Worm (Caenorhabditis elegans) whole organism, L2 larva: ENCODE results near the gene lact-5.

Experiments used
- C34F6.9 ChIP-seq: fragments of 150-350 bp; optimal IDR thresholded peaks from 2 replicates; lab custom pipeline; 2014; ENCODE audit warnings: missing biosample characterization, missing genetic modification characterization
- F13H6.1 ChIP-seq: sonication (generic microtip); optimal IDR thresholded peaks from 2 replicates; lab custom pipeline; 2016; ENCODE audit warnings: missing genetic modification characterization, missing compliant biosample characterization
- Y55F3AM.14 ChIP-seq: fragments of 200-800 bp; sonication (Bioruptor generic); optimal IDR thresholded peaks from 2 replicates; lab custom pipeline; 2018; ENCODE audit warnings: mild to moderate bottlenecking, missing genetic modification characterization, missing compliant biosample characterization
- ZK546.5 ChIP-seq: sonication (generic microtip); optimal IDR thresholded peaks from 2 replicates; lab custom pipeline; 2017; ENCODE audit warnings: missing biosample characterization, missing genetic modification characterization
- alr-1 ChIP-seq: fragments of 150-350 bp; optimal IDR thresholded peaks from 2 replicates; lab custom pipeline; 2014; ENCODE audit warnings: missing biosample characterization, missing genetic modification characterization
- aly-2 ChIP-seq: fragments of 150-350 bp; optimal IDR thresholded peaks from 2 replicates; lab custom pipeline; 2014; ENCODE audit warnings: missing biosample characterization, missing genetic modification characterization
- ama-1 ChIP-seq: fragments of 150-350 bp; optimal IDR thresholded peaks from 2 replicates; lab custom pipeline; 2018; ENCODE audit warnings: inconsistent platforms
- blmp-1 ChIP-seq: sonication (generic microtip); optimal IDR thresholded peaks from 2 replicates; lab custom pipeline; 2017; ENCODE audit warnings: missing genetic modification characterization, mild to moderate bottlenecking, missing compliant biosample characterization, antibody characterized with exemption, moderate library complexity; ENCODE audit not compliant: insufficient read depth
- ceh-16 ChIP-seq: fragments of 150-350 bp; optimal IDR thresholded peaks from 2 replicates; lab custom pipeline; 2014; ENCODE audit warnings: missing biosample characterization, missing genetic modification characterization
- ceh-82 ChIP-seq: fragments of 150-350 bp; optimal IDR thresholded peaks from 2 replicates; lab custom pipeline; 2014; ENCODE audit warnings: missing biosample characterization, missing genetic modification characterization
- dmd-4 ChIP-seq: sonication (generic microtip); optimal IDR thresholded peaks from 2 replicates; lab custom pipeline; 2017; ENCODE audit warnings: missing biosample characterization, missing genetic modification characterization
- egl-27 ChIP-seq: sonication (generic microtip); optimal IDR thresholded peaks from 3 replicates; lab custom pipeline; 2017; ENCODE audit warnings: missing biosample characterization, missing genetic modification reagents, missing genetic modification characterization
- elt-1 ChIP-seq: fragments of 150-350 bp; optimal IDR thresholded peaks from 2 replicates; lab custom pipeline; 2014; ENCODE audit warnings: missing biosample characterization, missing genetic modification characterization
- elt-3 ChIP-seq: sonication (generic microtip); optimal IDR thresholded peaks from 2 replicates; lab custom pipeline; 2017; ENCODE audit warnings: missing biosample characterization, missing genetic modification characterization
- fos-1 ChIP-seq: fragments of 150-350 bp; optimal IDR thresholded peaks from 2 replicates; lab custom pipeline; 2014; ENCODE audit warnings: missing biosample characterization, missing genetic modification characterization
- gmeb-1 ChIP-seq: fragments of 150-350 bp; optimal IDR thresholded peaks from 2 replicates; lab custom pipeline; 2014; ENCODE audit warnings: missing biosample characterization, missing genetic modification characterization
- lin-11 ChIP-seq: fragments of 150-350 bp; sonication (generic microtip); optimal IDR thresholded peaks from 2 replicates; lab custom pipeline; 2014; ENCODE audit warnings: missing biosample characterization, missing genetic modification characterization, inconsistent platforms, mixed read lengths
- lin-13 ChIP-seq: fragments of 150-350 bp; optimal IDR thresholded peaks from 2 replicates; lab custom pipeline; 2014; ENCODE audit warnings: missing biosample characterization, missing genetic modification reagents, missing genetic modification characterization
- lin-39 ChIP-seq: fragments of 150-350 bp; optimal IDR thresholded peaks from 2 replicates; lab custom pipeline; 2014; ENCODE audit warnings: missing biosample characterization, missing genetic modification reagents, missing genetic modification characterization
- lsy-2 ChIP-seq, 2 experiments: fragments of 150-350 bp in 1 of 2; sonication (generic microtip) in 1 of 2; optimal IDR thresholded peaks; 2 replicates each; lab custom pipeline; 2014 to 2017; ENCODE audit warnings: missing biosample characterization in 2 of 2, missing genetic modification characterization in 2 of 2
- mab-5 ChIP-seq: fragments of 150-350 bp; optimal IDR thresholded peaks from 2 replicates; lab custom pipeline; 2014; ENCODE audit warnings: missing biosample characterization, missing genetic modification characterization
- mbf-1 ChIP-seq: sonication (generic microtip); optimal IDR thresholded peaks from 2 replicates; lab custom pipeline; 2017; ENCODE audit warnings: missing biosample characterization, missing genetic modification characterization
- nhr-10 ChIP-seq: sonication (generic microtip); optimal IDR thresholded peaks from 2 replicates; lab custom pipeline; 2017; ENCODE audit warnings: missing biosample characterization, missing genetic modification characterization
- nhr-11 ChIP-seq: fragments of 150-350 bp; optimal IDR thresholded peaks from 2 replicates; lab custom pipeline; 2014; ENCODE audit warnings: missing biosample characterization, missing genetic modification characterization
- nhr-12 ChIP-seq: fragments of 150-350 bp; optimal IDR thresholded peaks from 2 replicates; lab custom pipeline; 2014; ENCODE audit warnings: missing biosample characterization, missing genetic modification characterization
- nhr-21 ChIP-seq: fragments of 150-350 bp; optimal IDR thresholded peaks from 2 replicates; lab custom pipeline; 2014; ENCODE audit warnings: missing biosample characterization, missing genetic modification characterization
- nhr-237 ChIP-seq: fragments of 150-350 bp; optimal IDR thresholded peaks from 2 replicates; lab custom pipeline; 2014; ENCODE audit warnings: missing biosample characterization, missing genetic modification characterization
- nhr-25 ChIP-seq: fragments of 150-350 bp; sonication (generic microtip); optimal IDR thresholded peaks from 3 replicates; lab custom pipeline; 2014; ENCODE audit warnings: missing biosample characterization, missing genetic modification characterization
- nhr-6 ChIP-seq: fragments of 150-350 bp; optimal IDR thresholded peaks from 2 replicates; lab custom pipeline; 2014; ENCODE audit warnings: missing biosample characterization, missing genetic modification characterization
- peb-1 ChIP-seq: fragments of 150-350 bp; optimal IDR thresholded peaks from 2 replicates; lab custom pipeline; 2014; ENCODE audit warnings: missing biosample characterization, missing genetic modification characterization
- sem-4 ChIP-seq: fragments of 150-350 bp; optimal IDR thresholded peaks from 2 replicates; lab custom pipeline; 2014; ENCODE audit warnings: missing biosample characterization, missing genetic modification reagents, missing genetic modification characterization
- skn-1 ChIP-seq: sonication (generic microtip); optimal IDR thresholded peaks from 2 replicates; lab custom pipeline; 2017; ENCODE audit warnings: missing biosample characterization, missing genetic modification characterization
- sma-9 ChIP-seq, 2 experiments: fragments of 150-350 bp in 1 of 2; sonication (generic microtip) in 1 of 2; optimal IDR thresholded peaks; 2 replicates each; lab custom pipeline; 2014 to 2016; ENCODE audit warnings: missing genetic modification characterization in 2 of 2, mild to moderate bottlenecking in 1 of 2, missing biosample characterization in 1 of 2, missing compliant biosample characterization in 1 of 2, missing genetic modification reagents in 1 of 2, moderate library complexity in 1 of 2
- snpc-4 ChIP-seq: fragments of 150-350 bp; optimal IDR thresholded peaks from 2 replicates; lab custom pipeline; 2014; ENCODE audit warnings: missing biosample characterization, missing genetic modification characterization
- unc-39 ChIP-seq: fragments of 150-350 bp; optimal IDR thresholded peaks from 2 replicates; lab custom pipeline; 2014; ENCODE audit warnings: missing biosample characterization, missing genetic modification characterization
- unc-55 ChIP-seq: fragments of 150-350 bp; sonication (generic microtip); optimal IDR thresholded peaks from 3 replicates; lab custom pipeline; 2014; ENCODE audit warnings: missing biosample characterization, missing genetic modification reagents, missing genetic modification characterization
- unc-62 ChIP-seq: fragments of 150-350 bp; optimal IDR thresholded peaks from 2 replicates; lab custom pipeline; 2014; ENCODE audit warnings: missing biosample characterization, missing genetic modification reagents, missing genetic modification characterization
- zag-1 ChIP-seq: fragments of 150-350 bp; optimal IDR thresholded peaks from 2 replicates; lab custom pipeline; 2014; ENCODE audit warnings: missing biosample characterization, missing genetic modification characterization
- ztf-1 ChIP-seq: fragments of 200-800 bp; sonication (Bioruptor generic); conservative IDR thresholded peaks from 2 replicates; pipeline ENCODE4 v1.3.6; 2022; ENCODE audit warnings: missing genetic modification characterization, missing compliant biosample characterization
- ztf-11 ChIP-seq: sonication (generic microtip); optimal IDR thresholded peaks from 2 replicates; lab custom pipeline; 2017; ENCODE audit warnings: missing biosample characterization, missing genetic modification characterization
- ztf-4 ChIP-seq: fragments of 150-350 bp; optimal IDR thresholded peaks from 2 replicates; lab custom pipeline; 2014; ENCODE audit warnings: missing biosample characterization, missing genetic modification characterization

lact-5 gene

DNA sequence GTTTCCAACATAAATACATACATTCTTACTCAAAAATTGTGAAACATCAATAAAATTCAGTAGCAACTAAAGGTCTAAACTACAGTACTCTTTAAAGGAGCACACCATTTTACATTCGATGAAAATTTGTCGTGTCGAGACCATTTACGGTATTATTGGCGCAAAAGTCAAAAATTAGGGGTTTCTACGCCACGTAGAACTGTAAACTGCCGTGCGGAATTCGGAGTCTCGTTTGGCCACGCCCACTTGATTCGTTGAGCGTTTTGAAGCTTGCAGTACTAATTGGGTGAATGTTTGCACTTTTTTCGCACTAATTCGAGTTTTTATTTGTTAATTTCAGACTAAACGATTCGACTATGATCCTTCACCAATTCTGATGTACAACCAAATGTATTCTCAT lies 30.9 kb downstream of the lact-5 start:
- TF ChIP-seq lsy-2 (tag; optimal IDR thresholded peaks at IDR 0.05; lab: Kevin White, UChicago): no peak
- no peak for TF ChIP-seq lin-11 (tag; lab: Kevin White, UChicago)
- TF ChIP-seq elt-1 (tag; lab: Kevin White, UChicago): no peak
- no peak for TF ChIP-seq C34F6.9 (tag; lab: Kevin White, UChicago)
- no peak for TF ChIP-seq ceh-16
- no peak for TF ChIP-seq ama-1 (lab: Kevin White, UChicago)
- TF ChIP-seq lin-13 (GFP tag; lab: Kevin White, UChicago): no peak
- TF ChIP-seq fos-1 (tag; lab: Kevin White, UChicago): no peak
- no peak for TF ChIP-seq mbf-1 (tag; lab: Kevin White, UChicago)
- TF ChIP-seq zag-1 (tag; lab: Kevin White, UChicago): no peak
- no peak for TF ChIP-seq F13H6.1 (tag; lab: Kevin White, UChicago)
- no peak for TF ChIP-seq peb-1 (tag; lab: Kevin White, UChicago)
- no peak for TF ChIP-seq skn-1
- no peak for TF ChIP-seq nhr-10 (tag; lab: Kevin White, UChicago)
- no peak for TF ChIP-seq blmp-1 (tag; lab: Kevin White, UChicago)
- TF ChIP-seq nhr-6 (tag; lab: Kevin White, UChicago): no peak
- no peak for TF ChIP-seq nhr-11 (tag; lab: Kevin White, UChicago)
- TF ChIP-seq nhr-25 (tag; lab: Kevin White, UChicago): no peak
- TF ChIP-seq ztf-11: no peak

DNA sequence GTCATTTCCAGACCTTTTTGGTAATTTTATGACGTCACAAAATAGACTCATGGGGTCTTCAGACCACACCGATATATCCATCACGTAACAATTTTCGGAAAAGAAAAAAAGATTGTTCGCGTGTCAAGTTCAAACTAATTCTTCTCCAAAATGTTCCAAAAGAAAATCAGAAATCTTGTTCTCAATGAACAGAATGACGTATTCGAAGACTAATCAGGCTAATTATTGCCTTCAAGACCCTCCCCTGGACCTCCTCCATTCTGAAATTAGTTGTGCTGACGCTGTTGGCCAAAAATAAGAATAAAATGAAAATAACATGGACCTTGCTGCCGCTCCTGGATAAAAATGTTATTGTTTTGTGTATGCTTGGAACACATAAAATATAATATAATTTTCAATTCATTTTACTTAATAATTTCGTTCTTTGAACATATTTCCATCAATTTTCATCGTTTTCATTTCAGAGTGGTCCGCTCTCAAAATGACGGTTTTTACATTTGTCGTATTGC lies 31.6 kb downstream of the lact-5 start, which contains the start of gene F26G1.15:
TSS of gene F26G1.15 (plus strand) at position 459 of the 509 bp plus-strand sequence.
- TF ChIP-seq mab-5 (tag; lab: Kevin White, UChicago) (no peak), gmeb-1 (tag; lab: Kevin White, UChicago) (no peak), nhr-12 (tag; lab: Kevin White, UChicago) (no peak), nhr-10 (tag; lab: Kevin White, UChicago) (no peak), ztf-4 (tag; lab: Kevin White, UChicago) (no peak), nhr-21 (tag; lab: Kevin White, UChicago) (no peak), snpc-4 (tag; lab: Kevin White, UChicago) (no peak), unc-39 (tag; lab: Kevin White, UChicago) (no peak), skn-1 (no peak), nhr-237 (tag; lab: Kevin White, UChicago) (no peak), aly-2 (tag; lab: Kevin White, UChicago) (no peak), ceh-82 (tag; lab: Kevin White, UChicago) (no peak), peb-1 (tag; lab: Kevin White, UChicago) (no peak)

ce11 chrII:4786181-4786580 lies 35.4 kb downstream of the lact-5 start, which contains the start of gene msp-3:
msp-3 (minus strand) TSS chrII:4786281.
- TF ChIP-seq nhr-11 (tag; lab: Kevin White, UChicago) (no peak), unc-39 (tag; lab: Kevin White, UChicago) (no peak), elt-3 (no peak), aly-2 (tag; lab: Kevin White, UChicago) (no peak), alr-1 (tag; lab: Kevin White, UChicago) (no peak), ztf-1 (GFP tag; lab: Robert Waterston, UW) (no peak), sem-4 (tag; lab: Kevin White, UChicago) (no peak), F13H6.1 (tag; lab: Kevin White, UChicago) (no peak), Y55F3AM.14 (no peak), unc-62 (GFP tag; lab: Kevin White, UChicago) (no peak), peb-1 (tag; lab: Kevin White, UChicago) (no peak), unc-55 (GFP tag; lab: Kevin White, UChicago) (no peak), C34F6.9 (tag; lab: Kevin White, UChicago) (no peak), zag-1 (tag; lab: Kevin White, UChicago) (no peak), egl-27 (no peak), lsy-2 (tag; optimal IDR thresholded peaks at IDR 0.05; lab: Kevin White, UChicago) (no peak)
- TF ChIP-seq, all 48 proteins: peak for 0

- no peak for TF ChIP-seq ztf-11
- TF ChIP-seq gmeb-1 (tag; lab: Kevin White, UChicago): no peak
- TF ChIP-seq egl-27: no peak
- no peak for TF ChIP-seq sma-9 (GFP tag; optimal IDR thresholded peaks at IDR 0.05; lab: Kevin White, UChicago)
- TF ChIP-seq sma-9 (tag; optimal IDR thresholded peaks at IDR 0.05; lab: Kevin White, UChicago): no peak
- no peak for TF ChIP-seq lin-39
- TF ChIP-seq ztf-4 (tag; lab: Kevin White, UChicago): no peak
- TF ChIP-seq ZK546.5 (tag; lab: Kevin White, UChicago): no peak
- no peak for TF ChIP-seq ama-1 (lab: Kevin White, UChicago)
- no peak for TF ChIP-seq skn-1
- no peak for TF ChIP-seq C34F6.9 (tag; lab: Kevin White, UChicago)
- TF ChIP-seq zag-1 (tag; lab: Kevin White, UChicago): no peak
- TF ChIP-seq nhr-12 (tag; lab: Kevin White, UChicago): no peak
- no peak for TF ChIP-seq aly-2 (tag; lab: Kevin White, UChicago)
- TF ChIP-seq unc-55 (GFP tag; lab: Kevin White, UChicago): no peak
- TF ChIP-seq mbf-1 (tag; lab: Kevin White, UChicago): no peak
- no peak for TF ChIP-seq dmd-4
- TF ChIP-seq nhr-11 (tag; lab: Kevin White, UChicago): no peak
Measured at ce11 chrII:4784436-4784835, 37.1 kb downstream of the lact-5 start, which contains the start of gene nep-12. nep-12 (minus strand) TSS chrII:4784536.
